Worm (Caenorhabditis elegans): ENCODE results near the gene aakg-3.

DNA sequence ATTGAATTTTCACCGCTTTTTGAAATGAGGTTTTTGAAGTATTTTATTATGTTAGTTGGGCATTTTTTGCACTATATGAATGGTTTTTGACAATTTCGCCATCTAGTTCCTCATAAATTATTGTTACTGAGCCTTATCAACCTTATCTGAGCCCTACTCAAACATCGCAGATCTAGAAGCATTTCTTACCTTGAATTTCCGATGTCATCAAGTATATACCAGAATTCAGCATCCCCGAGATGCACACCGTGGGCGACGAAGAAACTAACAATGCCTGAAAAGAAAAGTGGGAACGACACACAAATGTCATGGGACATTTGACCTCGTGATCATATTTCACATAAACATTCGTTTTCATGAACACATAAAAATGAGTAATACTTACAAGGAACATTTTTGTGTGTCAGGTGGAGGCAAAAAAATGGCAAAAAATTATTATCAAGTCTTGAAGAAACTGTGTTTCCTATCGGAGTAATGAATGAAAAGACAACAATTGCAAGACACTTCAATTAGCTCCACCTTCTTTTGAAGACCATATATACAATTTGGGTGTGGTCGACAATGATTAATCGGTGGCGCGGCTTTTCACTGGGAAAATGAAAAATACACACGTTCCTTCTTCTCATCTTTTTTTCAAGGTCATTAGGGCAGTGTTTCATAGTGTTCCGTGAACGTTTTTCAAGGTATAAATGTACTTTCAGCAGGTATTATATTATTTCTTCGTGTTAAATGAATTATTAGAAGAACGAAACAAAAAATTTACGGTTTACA, 3.8 kb upstream of the aakg-3 start:
- no peak for TF ChIP-seq elt-4 (tag; optimal IDR thresholded peaks at IDR 0.05)
- no peak for TF ChIP-seq fkh-10 (GFP tag; optimal IDR thresholded peaks at IDR 0.05)
- no peak for TF ChIP-seq K02D7.2 (tag; optimal IDR thresholded peaks at IDR 0.05)
- no peak for TF ChIP-seq ama-1 (optimal IDR thresholded peaks at IDR 0.05)
- no peak for TF ChIP-seq rnt-1 (tag; optimal IDR thresholded peaks at IDR 0.05)
- no peak for TF ChIP-seq tbx-7 (tag; optimal IDR thresholded peaks at IDR 0.05)
- TF ChIP-seq che-1 (tag; optimal IDR thresholded peaks at IDR 0.05), result no peak
- no peak for TF ChIP-seq tbx-2 (tag; optimal IDR thresholded peaks at IDR 0.05)
- TF ChIP-seq pha-4 (tag; optimal IDR thresholded peaks at IDR 0.05), result no peak
- no peak for TF ChIP-seq C38D4.7 (GFP tag; optimal IDR thresholded peaks at IDR 0.05)
- TF ChIP-seq ahr-1 (tag; optimal IDR thresholded peaks at IDR 0.05), result no peak
- TF ChIP-seq ceh-22 (tag; optimal IDR thresholded peaks at IDR 0.05), result no peak
